Worm (Caenorhabditis elegans): Measurements from ENCODE around the gene cox-14.

DNA sequence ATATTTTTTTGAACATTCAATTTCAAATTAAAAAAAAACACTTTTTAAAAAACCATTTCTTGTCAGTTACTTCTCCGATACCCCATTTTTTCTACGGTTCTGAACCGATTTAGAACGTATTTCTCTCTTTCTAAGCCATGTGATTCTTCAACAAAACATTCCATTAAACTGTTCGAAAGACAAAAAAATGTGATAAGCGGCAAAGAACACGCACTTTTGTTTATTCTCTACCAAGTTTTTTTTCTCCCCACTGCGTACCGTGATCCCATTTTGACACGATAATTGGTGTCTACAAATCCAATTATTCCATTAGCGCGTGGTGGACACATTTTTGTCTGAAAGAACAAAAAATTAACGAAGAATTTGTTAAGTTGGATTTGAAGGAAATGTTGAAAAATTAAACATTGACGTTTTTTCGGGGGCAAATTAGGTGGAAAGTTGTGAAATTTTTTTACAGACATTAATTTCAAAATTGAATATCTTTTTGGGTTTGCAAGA is 22.6 kb downstream of the cox-14 start:
- TF ChIP-seq ama-1 (optimal IDR thresholded peaks at IDR 0.05) (no peak), nhr-11 (tag; optimal IDR thresholded peaks at IDR 0.05) (no peak), hlh-30 (tag; optimal IDR thresholded peaks at IDR 0.05; ENCODE audit: insufficient read depth) (no peak), elt-2 (tag; optimal IDR thresholded peaks at IDR 0.05) (no peak), hlh-15 (tag; optimal IDR thresholded peaks at IDR 0.05) (no peak), fkh-10 (GFP tag; optimal IDR thresholded peaks at IDR 0.05) (no peak)
